Worm (Caenorhabditis elegans): ENCODE measurements around the gene ZK971.1.

ZK971.1 gene

ce11 chrII:10303663-10304115 is 24.2 kb upstream of the ZK971.1 start, which contains the start of gene vha-9 (continued):
- peak; percentile 33 for TF ChIP-seq ceh-27 (GFP tag; optimal IDR thresholded peaks at IDR 0.05)
- no peak for TF ChIP-seq Y53G8AR.9 (GFP tag; conservative IDR thresholded peaks at IDR 0.05)
- TF ChIP-seq D2030.7 (GFP tag; IDR thresholded peaks at IDR 0.05) = peak; percentile 51; the same call in 1 of the 2 replicates
- no peak for TF ChIP-seq repo-1 (tag; optimal IDR thresholded peaks at IDR 0.05)
- no peak for TF ChIP-seq ztf-26 (tag; optimal IDR thresholded peaks at IDR 0.05)
- TF ChIP-seq bed-2 (GFP tag; IDR thresholded peaks at IDR 0.05) = no peak
- peak; percentile 64 for TF ChIP-seq madf-6 (GFP tag; IDR thresholded peaks at IDR 0.05)
- no peak for TF ChIP-seq cebp-2 (GFP tag; IDR thresholded peaks at IDR 0.05)
- no peak for TF ChIP-seq F33H1.4 (GFP tag; IDR thresholded peaks at IDR 0.05)
- TF ChIP-seq attf-3 (GFP tag; conservative IDR thresholded peaks at IDR 0.05) = no peak
- TF ChIP-seq ztf-18 (tag; optimal IDR thresholded peaks at IDR 0.05) = no peak
- peak; percentile 52 for TF ChIP-seq snpc-3.4 (tag; optimal IDR thresholded peaks at IDR 0.05)
- TF ChIP-seq egrh-3 (GFP tag; IDR thresholded peaks at IDR 0.05) = no peak
- TF ChIP-seq ztf-6 (GFP tag; IDR thresholded peaks at IDR 0.05) = no peak
- TF ChIP-seq rpc-1 (optimal IDR thresholded peaks at IDR 0.05) = peak; percentile 33
- TF ChIP-seq rpc-1 (tag; optimal IDR thresholded peaks at IDR 0.05) = no peak
- no peak for TF ChIP-seq F57A8.1 (GFP tag; optimal IDR thresholded peaks at IDR 0.05)
- TF ChIP-seq sptf-2 (GFP tag; optimal IDR thresholded peaks at IDR 0.05) = no peak
- no peak for TF ChIP-seq lin-26 (GFP tag; IDR thresholded peaks at IDR 0.05)
- TF ChIP-seq efl-1 (GFP tag; optimal IDR thresholded peaks at IDR 0.05) = no peak
- peak; percentile 44 for TF ChIP-seq lin-40 (tag; optimal IDR thresholded peaks at IDR 0.05)
- no peak for TF ChIP-seq mes-4 (tag; optimal IDR thresholded peaks at IDR 0.05)
- peak; percentile 27 for TF ChIP-seq madf-10 (tag; optimal IDR thresholded peaks at IDR 0.05)
- TF ChIP-seq F37B4.10 (GFP tag; IDR thresholded peaks at IDR 0.05) = no peak
- TF ChIP-seq hsf-1 (GFP tag; IDR thresholded peaks at IDR 0.05) = no peak
- TF ChIP-seq lin-54 (GFP tag; optimal IDR thresholded peaks at IDR 0.05) = peak; percentile 63
- TF ChIP-seq pbrm-1 (GFP tag; IDR thresholded peaks at IDR 0.05) = peak; percentile 40; the same call in 1 of the 2 replicates
- TF ChIP-seq nhr-27 (tag; optimal IDR thresholded peaks at IDR 0.05) = no peak
- TF ChIP-seq attf-6 (GFP tag; IDR thresholded peaks at IDR 0.05) = no peak
- TF ChIP-seq ztf-25 (GFP tag; IDR thresholded peaks at IDR 0.05) = no peak
- no peak for TF ChIP-seq K12H6.12 (tag; optimal IDR thresholded peaks at IDR 0.05)
- no peak for TF ChIP-seq pha-4 (tag; optimal IDR thresholded peaks at IDR 0.05)
- no peak; the same call in 1 of the 2 replicates for TF ChIP-seq zfh-2 (GFP tag; conservative IDR thresholded peaks at IDR 0.05)
- peak; percentile 57; the same call in 1 of the 2 replicates for TF ChIP-seq dox-1 (GFP tag; IDR thresholded peaks at IDR 0.05)
- TF ChIP-seq hmg-20 (GFP tag; IDR thresholded peaks at IDR 0.05) = no peak
- peak; percentile 59 for TF ChIP-seq mcd-1 (GFP tag; IDR thresholded peaks at IDR 0.05)
- no peak for TF ChIP-seq F22D6.2 (tag; optimal IDR thresholded peaks at IDR 0.05)
- TF ChIP-seq F49E8.2 (tag; optimal IDR thresholded peaks at IDR 0.05; ENCODE audit: insufficient read depth) = no peak
- no peak for TF ChIP-seq nhr-179 (tag; optimal IDR thresholded peaks at IDR 0.05)
- TF ChIP-seq die-1 (tag; optimal IDR thresholded peaks at IDR 0.05) = no peak
- TF ChIP-seq unc-62 (GFP tag; optimal IDR thresholded peaks at IDR 0.05) = no peak
- TF ChIP-seq atf-7 (tag; optimal IDR thresholded peaks at IDR 0.05) = no peak
- TF ChIP-seq snpc-4 (GFP tag; optimal IDR thresholded peaks at IDR 0.05) = no peak
- peak in 1 of 4 experiments; percentile 37 for TF ChIP-seq snpc-4 (tag; optimal IDR thresholded peaks at IDR 0.05)
- TF ChIP-seq attf-5 (GFP tag; optimal IDR thresholded peaks at IDR 0.05) = peak; percentile 45
- no peak for TF ChIP-seq nhr-90 (tag; optimal IDR thresholded peaks at IDR 0.05)
- no peak for TF ChIP-seq unc-130 (GFP tag; optimal IDR thresholded peaks at IDR 0.05)
- peak; percentile 26 for TF ChIP-seq B0261.1 (tag; optimal IDR thresholded peaks at IDR 0.05)
- TF ChIP-seq hrde-1 (tag; optimal IDR thresholded peaks at IDR 0.05; ENCODE audit: borderline replicate concordance) = no peak
- TF ChIP-seq egl-44 (GFP tag; IDR thresholded peaks at IDR 0.05) = no peak
